Fruit fly (Drosophila melanogaster) whole organism, embryonic: ENCODE measurements around the gene Liprin-beta.

Experiments
- Atf-2 ChIP-seq: fragments of 200-800 bp; sonication (Bioruptor generic); optimal IDR thresholded peaks from 2 replicates; lab custom pipeline; 2016; ENCODE audit warnings: missing biosample characterization, missing genetic modification characterization
- Bgb ChIP-seq: fragments of 200-800 bp; sonication (Bioruptor generic); IDR thresholded peaks from 2 replicates; pipeline ENCODE4 v1.3.6; 2022; ENCODE audit warnings: missing biosample characterization, missing genetic modification characterization; ENCODE audit not compliant: partially characterized antibody
- BtbVII ChIP-seq: fragments of 200-800 bp; sonication (Bioruptor generic); optimal IDR thresholded peaks from 3 replicates; lab custom pipeline; 2017; ENCODE audit warnings: missing biosample characterization, mild to moderate bottlenecking, missing genetic modification characterization
- CG11247 ChIP-seq: fragments of 200-800 bp; sonication (Bioruptor generic); IDR thresholded peaks from 2 replicates; pipeline ENCODE4 v1.3.6; 2022; ENCODE audit warnings: missing biosample characterization, missing genetic modification characterization
- CG11398 ChIP-seq: fragments of 200-800 bp; sonication (Bioruptor generic); optimal IDR thresholded peaks from 2 replicates; lab custom pipeline; 2016; ENCODE audit warnings: missing biosample characterization, missing genetic modification characterization
- CG12071 ChIP-seq: fragments of 200-800 bp; sonication (Bioruptor generic); optimal IDR thresholded peaks from 3 replicates; lab custom pipeline; 2018; ENCODE audit warnings: missing biosample characterization, mild to moderate bottlenecking, missing genetic modification characterization
- CG12155 ChIP-seq: fragments of 200-800 bp; sonication (Bioruptor generic); optimal IDR thresholded peaks from 3 replicates; lab custom pipeline; 2016; ENCODE audit warnings: missing biosample characterization, missing genetic modification characterization
- CG12219 ChIP-seq: fragments of 200-800 bp; sonication (Bioruptor generic); optimal IDR thresholded peaks from 3 replicates; lab custom pipeline; 2018; ENCODE audit warnings: missing biosample characterization, mild to moderate bottlenecking, missing genetic modification characterization
- CG14710 ChIP-seq: fragments of 200-800 bp; sonication (Bioruptor generic); optimal IDR thresholded peaks from 3 replicates; lab custom pipeline; 2019; ENCODE audit warnings: missing biosample characterization, mild to moderate bottlenecking, missing genetic modification characterization, moderate library complexity
- CG14860 ChIP-seq: fragments of 200-800 bp; sonication (Bioruptor generic); IDR thresholded peaks from 3 replicates; pipeline ENCODE4 v1.3.6; 2022; ENCODE audit warnings: missing biosample characterization, missing genetic modification characterization; ENCODE audit not compliant: partially characterized antibody
- CG14965 ChIP-seq: fragments of 200-800 bp; sonication (Bioruptor generic); optimal IDR thresholded peaks from 2 replicates; lab custom pipeline; 2016; ENCODE audit warnings: missing biosample characterization, missing genetic modification characterization, borderline replicate concordance
- CG15514 ChIP-seq: fragments of 200-800 bp; sonication (Bioruptor generic); optimal IDR thresholded peaks from 3 replicates; lab custom pipeline; 2017; ENCODE audit warnings: missing biosample characterization, missing genetic modification characterization, mild to moderate bottlenecking, moderate library complexity, missing genetic modification reagents
- CG16815 ChIP-seq: fragments of 200-800 bp; sonication (Bioruptor generic); optimal IDR thresholded peaks from 3 replicates; lab custom pipeline; 2017; ENCODE audit warnings: missing biosample characterization, mild to moderate bottlenecking, missing genetic modification characterization
- CG31441 ChIP-seq: fragments of 200-800 bp; sonication (Bioruptor generic); IDR thresholded peaks from 2 replicates; pipeline ENCODE4 v1.3.6; 2022; ENCODE audit warnings: missing biosample characterization, missing genetic modification characterization
- CG32772 ChIP-seq: fragments of 200-800 bp; sonication (Bioruptor generic); IDR thresholded peaks from 2 replicates; pipeline ENCODE4 v1.3.6; 2022; ENCODE audit warnings: missing biosample characterization, missing genetic modification characterization
- CG3995 ChIP-seq: fragments of 200-800 bp; sonication (Bioruptor generic); optimal IDR thresholded peaks from 3 replicates; lab custom pipeline; 2016; ENCODE audit warnings: missing biosample characterization, missing genetic modification characterization
- CG6175 ChIP-seq: fragments of 200-800 bp; sonication (Bioruptor generic); IDR thresholded peaks from 3 replicates; pipeline ENCODE4 v1.3.6; 2022; ENCODE audit warnings: missing biosample characterization, missing genetic modification characterization
- CG7556 ChIP-seq: fragments of 200-800 bp; sonication (Bioruptor generic); optimal IDR thresholded peaks from 2 replicates; lab custom pipeline; 2017; ENCODE audit warnings: missing biosample characterization, mild to moderate bottlenecking, missing genetic modification characterization
- CG7839 ChIP-seq: fragments of 200-800 bp; sonication (Bioruptor generic); optimal IDR thresholded peaks from 3 replicates; lab custom pipeline; 2018; ENCODE audit warnings: missing biosample characterization, mild to moderate bottlenecking, missing genetic modification characterization, moderate library complexity
- CG8924 ChIP-seq: fragments of 200-800 bp; optimal IDR thresholded peaks from 3 replicates; lab custom pipeline; 2019; ENCODE audit warnings: missing biosample characterization, mild to moderate bottlenecking, missing genetic modification characterization, moderate library complexity
- CG9876 ChIP-seq: fragments of 200-800 bp; sonication (Bioruptor generic); optimal IDR thresholded peaks from 2 replicates; lab custom pipeline; 2016; ENCODE audit warnings: missing biosample characterization, missing genetic modification characterization
- CG9932 ChIP-seq: fragments of 200-800 bp; sonication (Bioruptor generic); IDR thresholded peaks from 2 replicates; pipeline ENCODE4 v1.3.6; 2022; ENCODE audit warnings: missing biosample characterization, missing genetic modification characterization
- CoRest ChIP-seq: fragments of 200-800 bp; sonication (Bioruptor generic); optimal IDR thresholded peaks from 3 replicates; lab custom pipeline; 2018; ENCODE audit warnings: missing biosample characterization, mild to moderate bottlenecking, missing genetic modification characterization, moderate library complexity
- Dip3 ChIP-seq: fragments of 200-800 bp; sonication (Bioruptor generic); optimal IDR thresholded peaks from 3 replicates; lab custom pipeline; 2016; ENCODE audit warnings: missing biosample characterization, missing genetic modification characterization
- Doc3 ChIP-seq: fragments of 200-800 bp; sonication (Bioruptor generic); IDR thresholded peaks from 3 replicates; pipeline ENCODE4 v1.3.6; 2022; ENCODE audit warnings: missing biosample characterization, missing genetic modification characterization; ENCODE audit not compliant: partially characterized antibody
- Gsc ChIP-seq: fragments of 200-800 bp; sonication (Bioruptor generic); IDR thresholded peaks from 2 replicates; pipeline ENCODE4 v1.3.6; 2022; ENCODE audit warnings: missing biosample characterization, missing genetic modification characterization
- Hr51 ChIP-seq, 2 experiments: fragments of 200-800 bp; sonication (Bioruptor generic); optimal IDR thresholded peaks; 2 replicates in 1 of 2; 3 replicates in 1 of 2; lab custom pipeline; 2016 to 2018; ENCODE audit warnings: missing biosample characterization in 2 of 2, missing genetic modification characterization in 2 of 2, mild to moderate bottlenecking in 1 of 2, moderate library complexity in 1 of 2
- Meics ChIP-seq: fragments of 200-800 bp; sonication (Bioruptor generic); optimal IDR thresholded peaks from 2 replicates; lab custom pipeline; 2017; ENCODE audit warnings: missing biosample characterization, mild to moderate bottlenecking, missing genetic modification characterization
- Oli ChIP-seq: fragments of 200-800 bp; sonication (Bioruptor generic); optimal IDR thresholded peaks from 2 replicates; lab custom pipeline; 2018; ENCODE audit warnings: missing biosample characterization, mild to moderate bottlenecking, missing genetic modification characterization, moderate library complexity
- Poxn ChIP-seq: fragments of 200-800 bp; sonication (Bioruptor generic); IDR thresholded peaks from 2 replicates; pipeline ENCODE4 v1.3.6; 2022; ENCODE audit warnings: missing biosample characterization, missing genetic modification characterization
- Spps ChIP-seq: fragments of 200-800 bp; sonication (Bioruptor generic); optimal IDR thresholded peaks from 2 replicates; lab custom pipeline; 2018; ENCODE audit warnings: missing biosample characterization, mild to moderate bottlenecking, missing genetic modification characterization
- chinmo ChIP-seq: fragments of 200-800 bp; sonication (Bioruptor generic); IDR thresholded peaks from 4 replicates; pipeline ENCODE4 v1.3.6; 2022; ENCODE audit warnings: missing biosample characterization, missing genetic modification characterization; ENCODE audit not compliant: partially characterized antibody
- dimm ChIP-seq: fragments of 200-800 bp; sonication (Bioruptor generic); IDR thresholded peaks from 2 replicates; pipeline ENCODE4 v1.3.6; 2022; ENCODE audit warnings: missing biosample characterization, missing genetic modification characterization
- fu2 ChIP-seq: fragments of 200-800 bp; sonication (Bioruptor generic); optimal IDR thresholded peaks from 2 replicates; lab custom pipeline; 2016; ENCODE audit warnings: missing biosample characterization, missing genetic modification characterization
- gem ChIP-seq: fragments of 200-800 bp; sonication (Bioruptor generic); optimal IDR thresholded peaks from 2 replicates; lab custom pipeline; 2019; ENCODE audit warnings: missing biosample characterization, mild to moderate bottlenecking, missing genetic modification characterization, moderate library complexity
- grau ChIP-seq: fragments of 200-800 bp; optimal IDR thresholded peaks from 3 replicates; lab custom pipeline; 2019; ENCODE audit warnings: missing biosample characterization, mild to moderate bottlenecking, missing genetic modification characterization, moderate library complexity
- ham ChIP-seq: fragments of 200-800 bp; sonication (Bioruptor generic); IDR thresholded peaks from 2 replicates; pipeline ENCODE4 v1.3.6; 2022; ENCODE audit warnings: missing biosample characterization, missing genetic modification characterization
- hb ChIP-seq: fragments of 200-800 bp; sonication (Bioruptor generic); IDR thresholded peaks from 3 replicates; pipeline ENCODE4 v1.3.6; 2022; ENCODE audit warnings: missing biosample characterization, missing genetic modification characterization; ENCODE audit not compliant: partially characterized antibody
- lab ChIP-seq: fragments of 200-800 bp; sonication (Bioruptor generic); optimal IDR thresholded peaks from 3 replicates; lab custom pipeline; 2017; ENCODE audit warnings: missing biosample characterization, missing genetic modification characterization, mild to moderate bottlenecking, moderate library complexity, missing genetic modification reagents
- oc ChIP-seq: fragments of 200-800 bp; sonication (Bioruptor generic); optimal IDR thresholded peaks from 2 replicates; lab custom pipeline; 2018; ENCODE audit warnings: missing biosample characterization, mild to moderate bottlenecking, missing genetic modification characterization, moderate library complexity
- pum ChIP-seq: fragments of 200-800 bp; sonication (Bioruptor generic); optimal IDR thresholded peaks from 2 replicates; lab custom pipeline; 2016; ENCODE audit warnings: missing biosample characterization, missing genetic modification characterization
- ro ChIP-seq: fragments of 200-800 bp; sonication (Bioruptor generic); IDR thresholded peaks from 2 replicates; pipeline ENCODE4 v1.3.6; 2022; ENCODE audit warnings: missing biosample characterization, missing genetic modification characterization
- row ChIP-seq: fragments of 200-800 bp; sonication (Bioruptor generic); IDR thresholded peaks from 3 replicates; pipeline ENCODE4 v1.3.6; 2022; ENCODE audit warnings: missing biosample characterization, missing genetic modification characterization
- sens ChIP-seq: fragments of 200-800 bp; sonication (Bioruptor generic); peaks from one replicate; lab custom pipeline; 2016; ENCODE audit warnings: missing biosample characterization, missing genetic modification characterization
- seq ChIP-seq: fragments of 200-800 bp; sonication (Bioruptor generic); IDR thresholded peaks from 2 replicates; pipeline ENCODE4 v1.3.6; 2022; ENCODE audit warnings: missing biosample characterization, missing genetic modification characterization
- tin ChIP-seq: fragments of 200-800 bp; sonication (Bioruptor generic); optimal IDR thresholded peaks from 3 replicates; lab custom pipeline; 2016; ENCODE audit warnings: missing biosample characterization, missing genetic modification characterization
- trh ChIP-seq: fragments of 200-800 bp; sonication (Bioruptor generic); optimal IDR thresholded peaks from 2 replicates; lab custom pipeline; 2016; ENCODE audit warnings: missing biosample characterization, missing genetic modification characterization
- unc-4 ChIP-seq: fragments of 200-800 bp; sonication (Bioruptor generic); IDR thresholded peaks from 2 replicates; pipeline ENCODE4 v1.3.6; 2022; ENCODE audit warnings: missing biosample characterization, missing genetic modification characterization; ENCODE audit not compliant: partially characterized antibody

Liprin-beta gene

dm6 chr3L:13478339-13479203 lies 34.5 kb upstream of the Liprin-beta start (continued):
- peak; percentile 38 for TF ChIP-seq gem (tag; lab: Kevin White, UChicago)
- TF ChIP-seq CG7556 = peak; percentile 20
- TF ChIP-seq row (GFP tag; lab: Robert Waterston, UW) = peak; percentile 65
- peak; percentile 29 for TF ChIP-seq sens (GFP tag; lab: Kevin White, UChicago)
- TF ChIP-seq dimm = no peak
- TF ChIP-seq ro = no peak
- TF ChIP-seq Atf-2 = no peak
- peak; percentile 39 for TF ChIP-seq CG7839 (tag; lab: Kevin White, UChicago)
- TF ChIP-seq CG3995 (GFP tag; lab: Kevin White, UChicago) = no peak
- TF ChIP-seq BtbVII (GFP tag; lab: Kevin White, UChicago) = peak; percentile 11
- TF ChIP-seq CG11398 (GFP tag; lab: Kevin White, UChicago) = no peak
- TF ChIP-seq CG12219 (GFP tag; lab: Kevin White, UChicago) = no peak
- TF ChIP-seq CG31441 = no peak
- TF ChIP-seq CG12155 (GFP tag; lab: Kevin White, UChicago) = no peak
- TF ChIP-seq Bgb (GFP tag; lab: Robert Waterston, UW) = no peak
- TF ChIP-seq CG14965 = no peak
- TF ChIP-seq oc (tag; lab: Kevin White, UChicago) = no peak
- TF ChIP-seq CG14710 (tag; lab: Kevin White, UChicago) = no peak
- no peak for TF ChIP-seq ham (GFP tag; lab: Robert Waterston, UW)
- TF ChIP-seq trh (GFP tag; lab: Kevin White, UChicago) = no peak
- 0 out of 2 replicates have a peak, but pooled peaks have one; percentile 3 for TF ChIP-seq Poxn (GFP tag; lab: Robert Waterston, UW)
- no peak for TF ChIP-seq Oli (tag; lab: Kevin White, UChicago)
- peak in 1 of 2 experiments; percentile 45 for TF ChIP-seq Hr51 (GFP tag; optimal IDR thresholded peaks at IDR 0.05; lab: Kevin White, UChicago)
- TF ChIP-seq CG9876 (GFP tag; lab: Kevin White, UChicago) = no peak
- TF ChIP-seq CG8924 (tag; lab: Kevin White, UChicago) = peak; percentile 8
- peak; percentile 29 for TF ChIP-seq Dip3
- TF ChIP-seq hb (GFP tag; lab: Robert Waterston, UW) = no peak
- TF ChIP-seq pum = no peak
- peak; percentile 48 for TF ChIP-seq CoRest
- TF ChIP-seq CG15514 (GFP tag; lab: Kevin White, UChicago) = peak; percentile 32
- TF ChIP-seq fu2 = peak; percentile 1
- TF ChIP-seq CG12071 (GFP tag; lab: Kevin White, UChicago) = no peak
- TF ChIP-seq unc-4 (GFP tag; lab: Robert Waterston, UW) = no peak
- no peak for TF ChIP-seq CG9932 (GFP tag; lab: Robert Waterston, UW)
- peak; percentile 55 for TF ChIP-seq Meics (GFP tag; lab: Kevin White, UChicago)
- TF ChIP-seq CG32772 (GFP tag; lab: Robert Waterston, UW) = 0 out of 2 replicates have a peak, but pooled peaks have one; percentile 22
- 0 out of 4 replicates have a peak, but pooled peaks have one; percentile 46 for TF ChIP-seq chinmo (GFP tag; lab: Robert Waterston, UW)
- no peak for TF ChIP-seq CG11247 (GFP tag; lab: Robert Waterston, UW)
- no peak for TF ChIP-seq CG16815 (GFP tag; lab: Kevin White, UChicago)
- TF ChIP-seq CG14860 (GFP tag; lab: Robert Waterston, UW) = no peak
- no peak for TF ChIP-seq seq (GFP tag; lab: Robert Waterston, UW)
- TF ChIP-seq Doc3 (GFP tag; lab: Robert Waterston, UW) = no peak
- TF ChIP-seq tin = no peak
- peak; percentile 86 for TF ChIP-seq grau (tag; lab: Kevin White, UChicago)
- TF ChIP-seq Spps (tag; lab: Kevin White, UChicago) = no peak
- TF ChIP-seq lab (GFP tag; lab: Kevin White, UChicago) = peak; percentile 31
- peak; percentile 84 for TF ChIP-seq CG6175 (GFP tag; lab: Robert Waterston, UW)
- no peak for TF ChIP-seq Gsc (GFP tag; lab: Robert Waterston, UW)
